Worm (Caenorhabditis elegans): ENCODE results near the gene Y57A10C.11.

- TF ChIP-seq ztf-29 (GFP tag; IDR thresholded peaks at IDR 0.05) (no peak), tab-1 (GFP tag; IDR thresholded peaks at IDR 0.05) (no peak), ztf-23 (GFP tag; IDR thresholded peaks at IDR 0.05) (no peak), med-1 (GFP tag; optimal IDR thresholded peaks at IDR 0.05; ENCODE audit: insufficient read depth) (no peak)
Observed at ce11 chrII:12420486-12420885, 5.8 kb upstream of the Y57A10C.11 start, which contains the start of gene sre-26.
